Fruit fly (Drosophila melanogaster) whole organism, embryonic: ENCODE results near the gene nan.
A peak's percentile ranks its signal among the peaks of the same experiment; 100 is the strongest.

Experiments
- Aef1 ChIP-seq: fragments of 200-800 bp; sonication (Bioruptor generic); IDR thresholded peaks from 3 replicates; pipeline ENCODE4 v1.3.6; 2022; ENCODE audit warnings: missing biosample characterization, missing genetic modification characterization
- Blimp-1 ChIP-seq: fragments of 200-800 bp; sonication (Bioruptor generic); optimal IDR thresholded peaks from 3 replicates; lab custom pipeline; 2018; ENCODE audit warnings: missing biosample characterization, missing genetic modification characterization, mild to moderate bottlenecking, moderate library complexity, missing genetic modification reagents
- CG12391 ChIP-seq: fragments of 200-800 bp; sonication (Bioruptor generic); optimal IDR thresholded peaks from 3 replicates; lab custom pipeline; 2018; ENCODE audit warnings: missing biosample characterization, mild to moderate bottlenecking, missing genetic modification characterization, moderate library complexity
- CG1602 ChIP-seq: fragments of 200-800 bp; sonication (Bioruptor generic); optimal IDR thresholded peaks from 3 replicates; lab custom pipeline; 2016; ENCODE audit warnings: missing biosample characterization, missing genetic modification characterization
- CG18262 ChIP-seq: fragments of 200-800 bp; optimal IDR thresholded peaks from 3 replicates; lab custom pipeline; 2019; ENCODE audit warnings: missing biosample characterization, mild to moderate bottlenecking, missing genetic modification characterization, moderate library complexity
- CG34224 ChIP-seq: fragments of 200-800 bp; sonication (Bioruptor generic); IDR thresholded peaks from 3 replicates; pipeline ENCODE4 v1.3.6; 2022; ENCODE audit warnings: missing biosample characterization, missing genetic modification characterization; ENCODE audit not compliant: partially characterized antibody
- CG3726 ChIP-seq: fragments of 200-800 bp; sonication (Bioruptor generic); IDR thresholded peaks from 3 replicates; pipeline ENCODE4, ENCODE4 v1.3.6; 2022; ENCODE audit warnings: missing biosample characterization, missing genetic modification characterization
- CG7271 ChIP-seq: fragments of 200-800 bp; sonication (Bioruptor generic); optimal IDR thresholded peaks from 2 replicates; lab custom pipeline; 2018; ENCODE audit warnings: missing biosample characterization, mild to moderate bottlenecking, missing genetic modification characterization, moderate library complexity
- CG7987 ChIP-seq: fragments of 200-800 bp; sonication (Bioruptor generic); optimal IDR thresholded peaks from 2 replicates; lab custom pipeline; 2018; ENCODE audit warnings: missing biosample characterization, mild to moderate bottlenecking, missing genetic modification characterization, moderate library complexity
- CG8478 ChIP-seq: fragments of >200 bp; optimal IDR thresholded peaks from 2 replicates; lab custom pipeline; 2018
- D ChIP-seq, 2 experiments: fragments of 200-800 bp in 1 of 2; fragments of >200 bp in 1 of 2; sonication (Bioruptor generic) in 1 of 2; optimal IDR thresholded peaks; 2 replicates in 1 of 2; 3 replicates in 1 of 2; lab custom pipeline; 2017; ENCODE audit warnings: mild to moderate bottlenecking in 1 of 2, missing biosample characterization in 1 of 2, missing genetic modification characterization in 1 of 2, missing genetic modification reagents in 1 of 2
- Dbx ChIP-seq: fragments of 200-800 bp; sonication (Bioruptor generic); IDR thresholded peaks from 3 replicates; pipeline ENCODE4 v1.3.6; 2022; ENCODE audit warnings: missing biosample characterization, missing genetic modification characterization
- Dll ChIP-seq: fragments of 200-800 bp; sonication (Bioruptor generic); IDR thresholded peaks from 4 replicates; pipeline ENCODE4 v1.3.6; 2022; ENCODE audit warnings: missing biosample characterization, missing genetic modification characterization; ENCODE audit not compliant: partially characterized antibody
- E2f2 ChIP-seq: fragments of 200-800 bp; sonication (Bioruptor generic); IDR thresholded peaks from 2 replicates; pipeline ENCODE4 v1.3.6; 2022; ENCODE audit warnings: missing biosample characterization, missing genetic modification characterization
- Gug ChIP-seq: fragments of 200-800 bp; sonication (Bioruptor generic); IDR thresholded peaks from 4 replicates; pipeline ENCODE4 v1.3.6; 2022; ENCODE audit warnings: missing biosample characterization, missing genetic modification characterization
- HmgZ ChIP-seq: fragments of 200-800 bp; sonication (Bioruptor generic); optimal IDR thresholded peaks from 2 replicates; lab custom pipeline; 2018; ENCODE audit warnings: missing biosample characterization, mild to moderate bottlenecking, missing genetic modification characterization
- Jarid2 ChIP-seq: fragments of 200-800 bp; sonication (Bioruptor generic); optimal IDR thresholded peaks from 3 replicates; lab custom pipeline; 2017; ENCODE audit warnings: mild to moderate bottlenecking, missing biosample characterization, missing genetic modification reagents, missing genetic modification characterization
- Mrtf ChIP-seq: fragments of 200-800 bp; sonication (Bioruptor generic); IDR thresholded peaks from 3 replicates; pipeline ENCODE4 v1.3.6; 2022; ENCODE audit warnings: missing biosample characterization, missing genetic modification characterization
- Nf-YC ChIP-seq: fragments of 200-800 bp; optimal IDR thresholded peaks from 3 replicates; lab custom pipeline; 2019; ENCODE audit warnings: missing biosample characterization, mild to moderate bottlenecking, missing genetic modification characterization, moderate library complexity
- Opbp ChIP-seq: fragments of 200-800 bp; sonication (Bioruptor generic); IDR thresholded peaks from 3 replicates; pipeline ENCODE4 v1.3.6; 2022; ENCODE audit warnings: missing biosample characterization, missing genetic modification characterization; ENCODE audit not compliant: partially characterized antibody
- Optix ChIP-seq: fragments of 200-800 bp; sonication (Bioruptor generic); IDR thresholded peaks from 3 replicates; pipeline ENCODE4 v1.3.6; 2022; ENCODE audit warnings: missing biosample characterization, missing genetic modification characterization
- Scr ChIP-seq: fragments of 200-800 bp; sonication (Bioruptor generic); IDR thresholded peaks from 2 replicates; pipeline ENCODE4 v1.3.6; 2022; ENCODE audit warnings: missing biosample characterization, missing genetic modification characterization; ENCODE audit not compliant: partially characterized antibody
- Ssrp ChIP-seq: fragments of 200-800 bp; sonication (Bioruptor generic); optimal IDR thresholded peaks from 2 replicates; lab custom pipeline; 2018; ENCODE audit warnings: missing biosample characterization, mild to moderate bottlenecking, missing genetic modification characterization, moderate library complexity
- bbx ChIP-seq: fragments of 200-800 bp; sonication (Bioruptor generic); IDR thresholded peaks from 2 replicates; pipeline ENCODE4 v1.3.6; 2022; ENCODE audit warnings: missing biosample characterization, missing genetic modification characterization; ENCODE audit not compliant: partially characterized antibody
- br ChIP-seq: fragments of >200 bp; optimal IDR thresholded peaks from 2 replicates; lab custom pipeline; 2017
- bsh ChIP-seq, 2 experiments: fragments of 200-800 bp; sonication (Bioruptor generic); optimal IDR thresholded peaks; 2 replicates each; lab custom pipeline; 2017 to 2018; ENCODE audit warnings: mild to moderate bottlenecking in 2 of 2, missing biosample characterization in 2 of 2, missing genetic modification characterization in 2 of 2, moderate library complexity in 1 of 2
- cg ChIP-seq: fragments of 200-800 bp; sonication (Bioruptor generic); optimal IDR thresholded peaks from 3 replicates; lab custom pipeline; 2019; ENCODE audit warnings: missing biosample characterization, mild to moderate bottlenecking, missing genetic modification characterization, moderate library complexity
- chinmo ChIP-seq: fragments of 200-800 bp; sonication (Bioruptor generic); IDR thresholded peaks from 4 replicates; pipeline ENCODE4 v1.3.6; 2022; ENCODE audit warnings: missing biosample characterization, missing genetic modification characterization; ENCODE audit not compliant: partially characterized antibody
- crol ChIP-seq: fragments of 200-800 bp; sonication (Bioruptor generic); IDR thresholded peaks from 2 replicates; pipeline ENCODE4 v1.3.6; 2022; ENCODE audit warnings: missing biosample characterization, missing genetic modification characterization
- dmrt11E ChIP-seq: fragments of 200-800 bp; sonication (Bioruptor generic); optimal IDR thresholded peaks from 3 replicates; lab custom pipeline; 2018; ENCODE audit warnings: missing biosample characterization, mild to moderate bottlenecking, missing genetic modification characterization, moderate library complexity
- eve ChIP-seq, 2 experiments: fragments of >200 bp; optimal IDR thresholded peaks; 2 replicates each; lab custom pipeline; 2017; ENCODE audit warnings: missing biosample characterization in 2 of 2, missing genetic modification characterization in 2 of 2
- fd102C ChIP-seq: fragments of 200-800 bp; sonication (Bioruptor generic); optimal IDR thresholded peaks from 2 replicates; lab custom pipeline; 2018; ENCODE audit warnings: missing biosample characterization, mild to moderate bottlenecking, missing genetic modification characterization, moderate library complexity
- hbn ChIP-seq: fragments of 200-800 bp; sonication (Bioruptor generic); IDR thresholded peaks from 2 replicates; pipeline ENCODE4 v1.3.6; 2022; ENCODE audit warnings: missing biosample characterization, missing genetic modification characterization; ENCODE audit not compliant: partially characterized antibody
- ken ChIP-seq: fragments of 200-800 bp; sonication (Bioruptor generic); IDR thresholded peaks from 3 replicates; pipeline ENCODE4 v1.3.6; 2022; ENCODE audit warnings: missing biosample characterization, missing genetic modification characterization
- kni ChIP-seq: fragments of 200-800 bp; sonication (Bioruptor generic); optimal IDR thresholded peaks from 3 replicates; lab custom pipeline; 2017; ENCODE audit warnings: mild to moderate bottlenecking, missing biosample characterization, missing genetic modification reagents, missing genetic modification characterization
- mam ChIP-seq: fragments of 200-800 bp; sonication (Bioruptor generic); optimal IDR thresholded peaks from 3 replicates; lab custom pipeline; 2016; ENCODE audit warnings: missing biosample characterization, missing genetic modification characterization
- nmo ChIP-seq: fragments of 200-800 bp; sonication (Bioruptor generic); optimal IDR thresholded peaks from 2 replicates; lab custom pipeline; 2018; ENCODE audit warnings: missing biosample characterization, mild to moderate bottlenecking, missing genetic modification characterization, moderate library complexity
- onecut ChIP-seq: fragments of 200-800 bp; sonication (Bioruptor generic); IDR thresholded peaks from 2 replicates; pipeline ENCODE4 v1.3.6; 2022; ENCODE audit warnings: missing biosample characterization, missing genetic modification characterization
- pfk ChIP-seq: fragments of 200-800 bp; sonication (Bioruptor generic); optimal IDR thresholded peaks from 2 replicates; lab custom pipeline; 2018; ENCODE audit warnings: missing biosample characterization, mild to moderate bottlenecking, missing genetic modification characterization, moderate library complexity
- pita ChIP-seq: fragments of 200-800 bp; sonication (Bioruptor generic); optimal IDR thresholded peaks from 2 replicates; lab custom pipeline; 2017; ENCODE audit warnings: missing biosample characterization, mild to moderate bottlenecking, missing genetic modification characterization
- pros ChIP-seq: fragments of 200-800 bp; sonication (Bioruptor generic); optimal IDR thresholded peaks from 3 replicates; lab custom pipeline; 2019; ENCODE audit warnings: missing biosample characterization, mild to moderate bottlenecking, missing genetic modification characterization, moderate library complexity
- sens ChIP-seq: fragments of 200-800 bp; sonication (Bioruptor generic); peaks from one replicate; lab custom pipeline; 2016; ENCODE audit warnings: missing biosample characterization, missing genetic modification characterization
- so ChIP-seq: fragments of 200-800 bp; sonication (Bioruptor generic); IDR thresholded peaks from 3 replicates; pipeline ENCODE4 v1.3.6; 2022; ENCODE audit warnings: missing biosample characterization, missing genetic modification characterization
- wor ChIP-seq: fragments of 200-800 bp; sonication (Bioruptor generic); IDR thresholded peaks from 2 replicates; pipeline ENCODE4 v1.3.6; 2022; ENCODE audit warnings: missing biosample characterization, missing genetic modification characterization
- yki ChIP-seq: fragments of >200 bp; optimal IDR thresholded peaks from 3 replicates; lab custom pipeline; 2018
- zen ChIP-seq: fragments of 200-800 bp; sonication (Bioruptor generic); optimal IDR thresholded peaks from 3 replicates; lab custom pipeline; 2018; ENCODE audit warnings: missing biosample characterization, mild to moderate bottlenecking, missing genetic modification characterization, moderate library complexity

Gene nan

DNA sequence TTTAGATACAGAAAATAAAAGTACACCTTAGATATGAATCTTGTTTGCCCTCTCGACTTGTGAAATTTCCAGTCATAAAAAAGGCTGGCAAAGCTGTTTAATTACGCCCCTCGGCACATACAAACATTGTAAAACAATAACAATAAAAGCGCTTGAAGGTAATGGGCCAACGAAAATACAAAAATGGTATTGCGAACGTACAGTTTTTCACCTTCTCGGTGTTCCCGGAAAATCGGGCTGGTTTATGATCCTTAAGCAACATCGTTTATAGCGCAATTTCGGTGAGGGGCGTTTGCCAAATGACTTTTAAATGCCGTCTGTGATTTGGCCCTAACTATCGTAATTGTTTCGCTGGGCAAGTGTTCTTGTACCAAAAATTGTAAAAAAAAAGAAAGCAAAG is 4.4 kb downstream of the nan start (continued):
- TF ChIP-seq CG1602, result no peak
- TF ChIP-seq CG7271, result peak; percentile 86
- TF ChIP-seq Mrtf (GFP tag; lab: Robert Waterston, UW), result no peak
- TF ChIP-seq dmrt11E (tag; lab: Kevin White, UChicago), result no peak
- TF ChIP-seq, all 482 proteins: peak for 5

- TF ChIP-seq hbn (GFP tag; lab: Robert Waterston, UW) (no peak), pita (GFP tag; lab: Kevin White, UChicago) (no peak), E2f2 (GFP tag; lab: Robert Waterston, UW) (no peak), Blimp-1 (no peak), Aef1 (GFP tag; lab: Robert Waterston, UW) (no peak), wor (GFP tag; lab: Robert Waterston, UW) (no peak), ken (GFP tag; lab: Robert Waterston, UW) (no peak), nmo (no peak), zen (tag; lab: Kevin White, UChicago) (no peak), Ssrp (no peak), br (lab: Kevin White, UChicago) (no peak), Optix (GFP tag; lab: Robert Waterston, UW) (no peak), Dbx (GFP tag; lab: Robert Waterston, UW) (no peak), HmgZ (tag; lab: Kevin White, UChicago) (no peak), CG3726 (GFP tag; lab: Robert Waterston, UW) (no peak), mam (GFP tag; lab: Kevin White, UChicago) (no peak)
Observed at dm6 chr3L:14178520-14178919, 10.9 kb downstream of the nan start, which contains the start of gene D. Gene D, minus strand, starts transcription at chr3L:14178620.

DNA sequence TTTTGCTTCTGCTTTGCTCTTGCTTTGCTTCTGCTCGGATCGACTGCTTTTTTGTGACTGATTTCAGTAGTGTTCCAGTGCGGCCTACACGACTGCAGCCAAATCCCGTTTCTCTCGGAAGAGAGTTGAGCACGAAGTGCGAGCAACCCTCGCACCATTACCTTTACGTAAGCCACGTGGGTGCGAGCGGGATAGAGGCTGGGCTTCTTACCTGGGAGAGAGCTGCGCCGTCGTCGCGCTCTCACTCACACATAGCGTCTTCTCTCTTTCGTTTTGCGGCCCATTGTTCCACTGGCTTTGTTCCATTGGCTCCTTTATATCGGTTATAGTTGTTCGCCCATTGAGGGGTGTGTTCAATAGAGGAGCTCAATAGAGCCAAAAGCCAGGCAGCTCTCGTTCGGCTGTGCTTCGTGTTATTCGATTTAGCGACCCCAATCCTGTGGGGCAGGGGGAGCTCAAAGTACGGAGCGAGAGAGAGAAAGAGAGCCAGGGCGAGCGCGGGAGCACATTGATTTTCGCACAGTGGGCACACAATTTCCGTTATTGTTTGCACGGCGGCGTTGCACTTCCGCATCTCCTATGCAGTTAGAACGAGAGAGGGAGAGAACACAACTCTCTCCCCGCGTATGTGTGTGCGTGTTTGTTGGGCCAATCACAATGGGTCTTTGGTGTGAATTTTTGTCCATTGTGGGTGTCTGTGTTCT is 11.8 kb downstream of the nan start:
- TF ChIP-seq bbx (GFP tag; lab: Robert Waterston, UW) (peak; percentile 54; the same call in 1 of the 2 replicates), kni (GFP tag; lab: Kevin White, UChicago) (peak; percentile 41), onecut (peak; percentile 35; the same call in 1 of the 2 replicates), pfk (GFP tag; lab: Kevin White, UChicago) (peak; percentile 29), D (optimal IDR thresholded peaks at IDR 0.05; lab: Kevin White, UChicago) (peak; percentile 100), D (GFP tag; optimal IDR thresholded peaks at IDR 0.05; lab: Kevin White, UChicago) (peak; percentile 98), yki (lab: Kevin White, UChicago) (peak; percentile 38), Nf-YC (tag; lab: Kevin White, UChicago) (peak; percentile 99), nmo (peak; percentile 2), cg (peak; percentile 84), pros (peak; percentile 79), CG8478 (lab: Kevin White, UChicago) (peak; percentile 95), Scr (GFP tag; lab: Robert Waterston, UW) (peak; percentile 33; the same call in 1 of the 2 replicates), sens (GFP tag; lab: Kevin White, UChicago) (peak; percentile 84), CG7987 (no peak), chinmo (GFP tag; lab: Robert Waterston, UW) (peak; percentile 83; the same call in 2 of the 4 replicates), CG18262 (no peak), Opbp (peak; percentile 32; the same call in 1 of the 3 replicates), bsh (GFP tag; optimal IDR thresholded peaks at IDR 0.05; lab: Kevin White, UChicago) (peak in 1 of 2 experiments; percentile 24), crol (GFP tag; lab: Robert Waterston, UW) (peak; percentile 37; the same call in 1 of the 2 replicates), CG12391 (tag; lab: Kevin White, UChicago) (peak; percentile 1), eve (GFP tag; optimal IDR thresholded peaks at IDR 0.05; lab: Kevin White, UChicago) (no peak), fd102C (GFP tag; lab: Kevin White, UChicago) (no peak), so (GFP tag; lab: Robert Waterston, UW) (peak; percentile 34; the same call in 1 of the 3 replicates), Gug (GFP tag; lab: Robert Waterston, UW) (no peak), Jarid2 (GFP tag; lab: Kevin White, UChicago) (peak; percentile 76), Dll (GFP tag; lab: Robert Waterston, UW) (0 out of 4 replicates have a peak, but pooled peaks have one; percentile 35), CG34224 (GFP tag; lab: Robert Waterston, UW) (peak; percentile 19; the same call in 1 of the 3 replicates)
